Worm (Caenorhabditis elegans): ENCODE data around the gene C50F4.4.

C50F4.4 gene

DNA sequence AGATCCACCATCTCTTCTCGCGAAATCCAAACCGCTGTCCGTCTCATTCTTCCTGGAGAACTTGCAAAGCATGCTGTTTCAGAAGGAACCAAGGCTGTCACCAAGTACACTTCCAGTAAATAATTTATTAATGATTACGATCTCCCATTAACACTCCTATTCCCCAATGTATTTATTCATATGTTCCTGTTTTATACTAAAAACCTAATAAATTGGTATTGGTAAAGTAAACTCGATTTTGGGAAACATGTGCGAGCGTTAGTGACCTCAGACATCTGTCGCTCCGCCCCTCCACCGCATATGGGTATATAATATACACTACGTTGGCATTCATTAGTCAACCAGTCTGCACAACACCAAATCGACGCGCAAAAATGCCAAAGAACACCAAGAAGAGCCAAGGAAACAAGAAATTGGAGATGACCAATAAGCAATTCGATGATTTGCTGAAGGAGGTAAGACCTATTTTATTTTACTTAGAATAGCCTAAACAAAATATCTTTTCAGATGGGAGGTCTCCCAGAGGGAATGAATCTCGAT is 9.5 kb downstream of the C50F4.4 start, which contains the start of gene C50F4.6:
Gene C50F4.6, plus strand, starts transcription at position 51 of the 540 bp plus-strand sequence.
- TF ChIP-seq ztf-11 (tag; optimal IDR thresholded peaks at IDR 0.05) (no peak), ama-1 (optimal IDR thresholded peaks at IDR 0.05) (no peak), zip-4 (GFP tag; optimal IDR thresholded peaks at IDR 0.05) (no peak), aly-2 (tag; optimal IDR thresholded peaks at IDR 0.05) (no peak), tlp-1 (tag; optimal IDR thresholded peaks at IDR 0.05) (no peak), dpl-1 (GFP tag; optimal IDR thresholded peaks at IDR 0.05) (no peak), ceh-90 (tag; optimal IDR thresholded peaks at IDR 0.05) (no peak), nhr-47 (tag; optimal IDR thresholded peaks at IDR 0.05) (no peak), lin-14 (GFP tag; optimal IDR thresholded peaks at IDR 0.05) (no peak), sox-4 (tag; optimal IDR thresholded peaks at IDR 0.05) (no peak), unc-86 (tag; optimal IDR thresholded peaks at IDR 0.05) (no peak), hpl-2 (GFP tag; optimal IDR thresholded peaks at IDR 0.05) (no peak), tbx-2 (tag; optimal IDR thresholded peaks at IDR 0.05) (no peak), unc-62 (GFP tag; optimal IDR thresholded peaks at IDR 0.05) (no peak), C34B4.2 (tag; optimal IDR thresholded peaks at IDR 0.05) (no peak), egl-27 (tag; optimal IDR thresholded peaks at IDR 0.05) (no peak), elt-2 (tag; optimal IDR thresholded peaks at IDR 0.05) (no peak), lsy-2 (tag; optimal IDR thresholded peaks at IDR 0.05) (peak in 1 of 2 experiments; percentile 27), nhr-77 (tag; optimal IDR thresholded peaks at IDR 0.05) (no peak), grh-1 (GFP tag; IDR thresholded peaks at IDR 0.05) (no peak), efl-1 (optimal IDR thresholded peaks at IDR 0.05) (no peak), efl-1 (GFP tag; optimal IDR thresholded peaks at IDR 0.05 in 1 of 2) (peak in 1 of 2 experiments; percentile 80), blmp-1 (tag; optimal IDR thresholded peaks at IDR 0.05) (no peak), hlh-4 (tag; optimal IDR thresholded peaks at IDR 0.05) (no peak), alr-1 (tag; optimal IDR thresholded peaks at IDR 0.05; ENCODE audit: borderline replicate concordance) (no peak), fkh-8 (tag; optimal IDR thresholded peaks at IDR 0.05) (no peak), mep-1 (tag; optimal IDR thresholded peaks at IDR 0.05) (peak; percentile 1), lin-13 (GFP tag; optimal IDR thresholded peaks at IDR 0.05) (no peak), mdl-1 (tag; optimal IDR thresholded peaks at IDR 0.05) (no peak), mab-9 (GFP tag; IDR thresholded peaks at IDR 0.05) (no peak), fkh-4 (tag; optimal IDR thresholded peaks at IDR 0.05; ENCODE audit: borderline replicate concordance) (no peak), nhr-85 (tag) (peak; percentile 50), lin-15B (tag; optimal IDR thresholded peaks at IDR 0.05) (no peak)

ce11 chrV:9546860-9547269 is 10.3 kb downstream of the C50F4.4 start, which contains the start of gene his-37:
TSS of gene his-37 (plus strand) at chrV:9547105.
- TF ChIP-seq unc-30 (tag; optimal IDR thresholded peaks at IDR 0.05) (no peak), nhr-76 (tag; optimal IDR thresholded peaks at IDR 0.05) (peak; percentile 94), aha-1 (tag; optimal IDR thresholded peaks at IDR 0.05) (peak; percentile 47), tlp-1 (tag; optimal IDR thresholded peaks at IDR 0.05) (no peak), dpl-1 (GFP tag; optimal IDR thresholded peaks at IDR 0.05) (peak; percentile 83 to 89 (median 85)), unc-86 (tag; optimal IDR thresholded peaks at IDR 0.05) (peak; percentile 98), nhr-71 (tag; optimal IDR thresholded peaks at IDR 0.05) (peak; percentile 99), nhr-90 (tag; optimal IDR thresholded peaks at IDR 0.05; ENCODE audit: poor library complexity) (peak; percentile 99), nhr-20 (tag; optimal IDR thresholded peaks at IDR 0.05) (peak; percentile 99), irx-1 (tag; optimal IDR thresholded peaks at IDR 0.05) (peak; percentile 95), egl-27 (tag; optimal IDR thresholded peaks at IDR 0.05) (peak; percentile 83), blmp-1 (tag; optimal IDR thresholded peaks at IDR 0.05) (peak; percentile 96), nhr-11 (tag; optimal IDR thresholded peaks at IDR 0.05) (peak; percentile 97), ztf-4 (tag; optimal IDR thresholded peaks at IDR 0.05) (peak; percentile 98), zag-1 (tag; optimal IDR thresholded peaks at IDR 0.05) (peak; percentile 91), nhr-28 (tag; optimal IDR thresholded peaks at IDR 0.05) (peak; percentile 65), C04F5.9 (tag; optimal IDR thresholded peaks at IDR 0.05) (peak; percentile 86), hlh-4 (tag; optimal IDR thresholded peaks at IDR 0.05) (no peak), pqm-1 (tag; optimal IDR thresholded peaks at IDR 0.05) (peak; percentile 85), mef-2 (tag; optimal IDR thresholded peaks at IDR 0.05) (peak; percentile 92), nhr-47 (tag; optimal IDR thresholded peaks at IDR 0.05) (peak; percentile 99), fkh-4 (tag; optimal IDR thresholded peaks at IDR 0.05; ENCODE audit: borderline replicate concordance) (peak; percentile 79), jun-1 (tag; optimal IDR thresholded peaks at IDR 0.05) (peak; percentile 99), unc-62 (GFP tag; optimal IDR thresholded peaks at IDR 0.05) (peak; percentile 88), ceh-88 (GFP tag; IDR thresholded peaks at IDR 0.05) (peak; percentile 99), efl-3 (GFP tag; optimal IDR thresholded peaks at IDR 0.05) (peak; percentile 27), lir-3 (tag; optimal IDR thresholded peaks at IDR 0.05; ENCODE audit: poor library complexity) (peak; percentile 92), nhr-19 (GFP tag; conservative IDR thresholded peaks at IDR 0.05) (peak; percentile 99), ztf-11 (tag; optimal IDR thresholded peaks at IDR 0.05) (peak in 1 of 2 experiments; percentile 89)
